Fruit fly (Drosophila melanogaster) whole organism, wandering third instar larva: ENCODE data around the gene Rab3-GAP.

ENCODE experiments used
- CG32264 ChIP-seq: fragments of 200-800 bp; sonication (Bioruptor generic); optimal IDR thresholded peaks from 2 replicates; lab custom pipeline; 2016; ENCODE audit warnings: missing biosample characterization, missing genetic modification characterization
- Hr83 ChIP-seq: fragments of 200-300 bp; sonication (Bioruptor generic); optimal IDR thresholded peaks from 2 replicates; lab custom pipeline; 2016; ENCODE audit warnings: missing biosample characterization, mild to moderate bottlenecking, missing genetic modification characterization, moderate library complexity; ENCODE audit not compliant: poor library complexity, severe bottlenecking
- OdsH ChIP-seq: fragments of 200-800 bp; sonication (Bioruptor generic); optimal IDR thresholded peaks from 2 replicates; lab custom pipeline; 2016; ENCODE audit warnings: missing biosample characterization, mild to moderate bottlenecking, missing genetic modification characterization
- Rel ChIP-seq, 2 experiments: fragments of 200-800 bp; sonication (Bioruptor generic) in 1 of 2; optimal IDR thresholded peaks; 2 replicates in 1 of 2; 3 replicates in 1 of 2; lab custom pipeline; 2016 to 2019; ENCODE audit warnings: mild to moderate bottlenecking in 2 of 2, missing biosample characterization in 2 of 2, missing genetic modification characterization in 2 of 2, moderate library complexity in 1 of 2
- Vsx2 ChIP-seq: fragments of 200-300, 225-300 bp; sonication (Bioruptor generic); optimal IDR thresholded peaks from 2 replicates; lab custom pipeline; 2018; ENCODE audit warnings: missing biosample characterization, missing genetic modification characterization; ENCODE audit not compliant: partially characterized antibody
- foxo ChIP-seq, 2 experiments: fragments of 200-800 bp; sonication (Bioruptor generic); optimal IDR thresholded peaks; 2 replicates in 1 of 2; 3 replicates in 1 of 2; lab custom pipeline; 2016 to 2017; ENCODE audit warnings: missing biosample characterization in 2 of 2, missing genetic modification characterization in 2 of 2
- fru ChIP-seq: fragments of 200-800 bp; sonication (Bioruptor generic); optimal IDR thresholded peaks from 3 replicates; lab custom pipeline; 2016; ENCODE audit warnings: missing biosample characterization, mild to moderate bottlenecking, missing genetic modification characterization
- h ChIP-seq: fragments of 200-800 bp; sonication (Bioruptor generic); optimal IDR thresholded peaks from 3 replicates; lab custom pipeline; 2016; ENCODE audit warnings: missing biosample characterization, mild to moderate bottlenecking, missing genetic modification characterization
- jim ChIP-seq: fragments of 175-275, 200-325 bp; sonication (Bioruptor generic); optimal IDR thresholded peaks from 2 replicates; lab custom pipeline; 2016; ENCODE audit warnings: missing biosample characterization, mild to moderate bottlenecking, missing genetic modification characterization
- psq ChIP-seq: fragments of 200-800 bp; sonication (Bioruptor generic); optimal IDR thresholded peaks from 3 replicates; lab custom pipeline; 2017; ENCODE audit warnings: missing biosample characterization, mild to moderate bottlenecking, missing genetic modification characterization, moderate library complexity
- rgr ChIP-seq: fragments of 200-800 bp; sonication (Bioruptor generic); optimal IDR thresholded peaks from 3 replicates; lab custom pipeline; 2016; ENCODE audit warnings: missing biosample characterization, mild to moderate bottlenecking, missing genetic modification characterization
- sv ChIP-seq: fragments of 200-800 bp; sonication (Bioruptor generic); optimal IDR thresholded peaks from 3 replicates; lab custom pipeline; 2016; ENCODE audit warnings: missing biosample characterization, missing genetic modification characterization

- TF ChIP-seq sv (GFP tag; lab: Kevin White, UChicago) (no peak), OdsH (GFP tag; lab: Kevin White, UChicago) (peak; percentile 1), rgr (GFP tag; lab: Kevin White, UChicago) (no peak), Rel (GFP tag; optimal IDR thresholded peaks at IDR 0.05; lab: Kevin White, UChicago) (no peak), Rel (tag; optimal IDR thresholded peaks at IDR 0.05; lab: Kevin White, UChicago) (peak; percentile 90), CG32264 (GFP tag; lab: Kevin White, UChicago) (no peak), Vsx2 (GFP tag; lab: Kevin White, UChicago) (no peak), h (GFP tag; lab: Kevin White, UChicago) (peak; percentile 24), jim (GFP tag; lab: Kevin White, UChicago) (no peak), psq (peak; percentile 83), fru (GFP tag; lab: Kevin White, UChicago) (peak; percentile 11), Hr83 (no peak), foxo (GFP tag; optimal IDR thresholded peaks at IDR 0.05; lab: Kevin White, UChicago) (peak in 1 of 2 experiments; percentile 9)
Observed at dm6 chr2L:12013741-12014393, 49.1 kb downstream of the Rab3-GAP start.
